Worm (Caenorhabditis elegans): Measurements from ENCODE around the gene ugt-17.

ugt-17 gene

DNA sequence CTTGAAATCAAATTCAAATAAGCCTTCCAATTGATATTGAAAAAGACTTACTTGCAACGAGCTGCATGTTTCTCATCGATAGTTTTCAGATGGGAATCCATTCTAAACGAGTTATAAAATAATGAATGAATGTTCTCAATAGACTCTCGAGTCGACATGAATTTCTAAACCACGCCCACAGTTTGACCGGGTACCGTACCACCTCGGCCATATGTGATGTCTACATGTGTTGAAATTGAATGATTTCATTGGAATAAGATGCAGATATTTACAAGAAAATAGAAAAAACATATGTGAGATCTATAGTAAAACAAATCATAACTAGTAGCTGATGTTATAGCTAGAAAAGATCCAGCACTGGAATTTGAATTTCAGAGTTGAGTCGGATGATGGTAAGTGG, 14.3 kb downstream of the ugt-17 start, which contains the start of gene R04B5.7:
Gene R04B5.7, minus strand, starts transcription at position 101 of the 400 bp plus-strand sequence.
- no peak for TF ChIP-seq lin-54 (GFP tag; optimal IDR thresholded peaks at IDR 0.05)
- TF ChIP-seq efl-1 (GFP tag; optimal IDR thresholded peaks at IDR 0.05), result no peak
- no peak for TF ChIP-seq let-526 (GFP tag; IDR thresholded peaks at IDR 0.05)
- TF ChIP-seq rcor-1 (GFP tag; IDR thresholded peaks at IDR 0.05), result no peak
- TF ChIP-seq F57A8.1 (GFP tag; optimal IDR thresholded peaks at IDR 0.05), result no peak
- no peak for TF ChIP-seq F39B2.1 (GFP tag; IDR thresholded peaks at IDR 0.05)
- TF ChIP-seq somi-1 (GFP tag; optimal IDR thresholded peaks at IDR 0.05), result no peak
- TF ChIP-seq Y53G8AR.9 (GFP tag; conservative IDR thresholded peaks at IDR 0.05), result no peak
- no peak for TF ChIP-seq lin-26 (GFP tag; IDR thresholded peaks at IDR 0.05)
- TF ChIP-seq ets-4 (GFP tag; optimal IDR thresholded peaks at IDR 0.05), result no peak
- TF ChIP-seq F57C9.4 (tag; optimal IDR thresholded peaks at IDR 0.05), result no peak
- TF ChIP-seq T07F8.4 (tag; optimal IDR thresholded peaks at IDR 0.05), result no peak

DNA sequence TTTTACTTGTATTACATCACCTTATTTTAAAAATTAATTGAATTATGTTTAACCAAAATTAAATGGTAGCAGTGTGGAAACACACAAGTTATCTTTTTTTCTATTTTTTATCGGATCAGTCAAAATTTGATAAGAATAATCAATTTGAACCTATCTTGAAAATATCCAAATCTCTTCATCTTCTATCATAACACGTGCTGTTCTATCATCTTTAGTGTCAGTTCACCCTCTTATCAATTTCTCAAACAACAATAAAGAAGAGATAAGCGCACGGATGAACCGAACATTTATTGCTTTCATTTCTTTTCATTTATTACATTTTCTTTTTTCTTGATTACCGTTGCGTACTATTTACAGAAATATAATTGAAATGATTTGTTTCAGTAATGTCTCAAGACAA, 17.7 kb downstream of the ugt-17 start, which contains the start of gene R04B5.5:
Gene R04B5.5, plus strand, starts transcription at position 378 of the 400 bp plus-strand sequence.
- peak; percentile 33 for TF ChIP-seq lin-40 (tag; optimal IDR thresholded peaks at IDR 0.05)
- TF ChIP-seq hlh-26 (GFP tag; conservative IDR thresholded peaks at IDR 0.05), result no peak
- TF ChIP-seq ets-4 (GFP tag; optimal IDR thresholded peaks at IDR 0.05), result no peak
- TF ChIP-seq sptf-2 (GFP tag; optimal IDR thresholded peaks at IDR 0.05), result no peak
- TF ChIP-seq dpff-1 (tag; optimal IDR thresholded peaks at IDR 0.05), result no peak
- no peak for TF ChIP-seq atf-7 (tag; optimal IDR thresholded peaks at IDR 0.05)
- TF ChIP-seq B0336.3 (GFP tag; IDR thresholded peaks at IDR 0.05), result no peak
- no peak for TF ChIP-seq ceh-79 (tag; optimal IDR thresholded peaks at IDR 0.05)
- no peak for TF ChIP-seq ztf-28 (GFP tag; IDR thresholded peaks at IDR 0.05)
- TF ChIP-seq nhr-80 (tag; optimal IDR thresholded peaks at IDR 0.05), result peak; percentile 58

DNA sequence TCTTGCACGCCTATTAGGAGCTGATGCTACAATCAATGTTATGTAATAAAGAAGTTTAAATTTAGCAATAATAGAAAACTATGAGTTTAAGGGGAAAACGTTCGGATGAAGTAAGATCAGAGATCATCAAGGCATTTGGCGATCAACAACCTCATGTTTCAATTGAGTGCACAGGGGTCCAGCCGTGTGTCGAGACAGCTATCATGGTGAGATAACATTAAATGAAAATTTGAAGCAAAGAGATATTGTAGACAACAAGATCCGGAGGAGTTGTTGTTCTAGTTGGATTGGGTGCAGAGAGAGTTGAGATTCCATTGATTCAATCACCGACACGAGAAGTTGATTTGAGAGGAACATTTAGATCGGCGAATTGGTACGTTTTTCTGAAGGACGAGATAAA, 18.6 kb downstream of the ugt-17 start:
- TF ChIP-seq ccch-3 (GFP tag; optimal IDR thresholded peaks at IDR 0.05) (no peak), rcor-1 (GFP tag; IDR thresholded peaks at IDR 0.05) (no peak), F57A8.1 (GFP tag; optimal IDR thresholded peaks at IDR 0.05) (no peak), let-526 (GFP tag; IDR thresholded peaks at IDR 0.05) (no peak), nhr-80 (tag; optimal IDR thresholded peaks at IDR 0.05) (no peak), cebp-1 (GFP tag; IDR thresholded peaks at IDR 0.05) (no peak), cebp-1 (tag; optimal IDR thresholded peaks at IDR 0.05) (no peak), F52B5.7 (tag; optimal IDR thresholded peaks at IDR 0.05) (no peak), chd-7 (tag; optimal IDR thresholded peaks at IDR 0.05) (no peak), egl-18 (GFP tag; IDR thresholded peaks at IDR 0.05) (no peak), dox-1 (GFP tag; IDR thresholded peaks at IDR 0.05) (no peak), Y56A3A.18 (GFP tag; IDR thresholded peaks at IDR 0.05) (no peak), D2030.7 (GFP tag; IDR thresholded peaks at IDR 0.05) (no peak)

DNA sequence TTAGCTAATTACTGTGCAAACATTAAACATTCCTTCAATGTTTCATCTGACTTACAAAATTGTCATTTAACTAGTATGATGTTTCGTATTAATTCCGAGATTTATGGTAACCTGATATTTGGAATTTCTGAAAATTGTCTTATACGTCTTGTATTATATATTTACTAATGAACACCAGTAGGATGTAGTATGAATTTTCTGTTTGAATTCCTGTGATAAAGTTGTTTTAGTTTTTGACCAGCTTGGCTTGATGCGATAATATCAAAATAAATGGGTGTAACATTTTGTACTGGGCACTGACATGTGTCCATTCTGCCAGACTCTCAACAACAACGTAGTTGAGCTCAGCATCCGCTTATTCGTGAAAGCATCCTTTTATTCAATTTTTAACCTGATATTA, 19.9 kb downstream of the ugt-17 start, which contains the start of gene R04B5.6:
Gene R04B5.6, plus strand, starts transcription at position 301 of the 400 bp plus-strand sequence.
- no peak for TF ChIP-seq nhr-80 (tag; optimal IDR thresholded peaks at IDR 0.05)
- TF ChIP-seq mxl-1 (tag; optimal IDR thresholded peaks at IDR 0.05), result no peak
- TF ChIP-seq ekl-4 (GFP tag; IDR thresholded peaks at IDR 0.05), result no peak
- TF ChIP-seq madf-10 (tag; optimal IDR thresholded peaks at IDR 0.05), result no peak
- no peak for TF ChIP-seq somi-1 (GFP tag; optimal IDR thresholded peaks at IDR 0.05)
- TF ChIP-seq K11D2.4 (GFP tag; IDR thresholded peaks at IDR 0.05), result no peak
- TF ChIP-seq aptf-2 (GFP tag; conservative IDR thresholded peaks at IDR 0.05), result no peak
- TF ChIP-seq nhr-179 (tag; optimal IDR thresholded peaks at IDR 0.05), result no peak
- TF ChIP-seq B0019.2 (GFP tag; conservative IDR thresholded peaks at IDR 0.05), result no peak
- TF ChIP-seq unc-130 (GFP tag; optimal IDR thresholded peaks at IDR 0.05), result no peak
- no peak for TF ChIP-seq ama-1 (optimal IDR thresholded peaks at IDR 0.05)
- no peak for TF ChIP-seq ama-1 (GFP tag; optimal IDR thresholded peaks at IDR 0.05)
- TF ChIP-seq ztf-26 (tag; optimal IDR thresholded peaks at IDR 0.05), result no peak
- no peak for TF ChIP-seq sptf-2 (GFP tag; optimal IDR thresholded peaks at IDR 0.05)
- no peak for TF ChIP-seq nfya-2 (GFP tag; IDR thresholded peaks at IDR 0.05)
